Worm (Caenorhabditis elegans) whole organism, young adult: ENCODE measurements around the gene C03E10.3.

Experiments used
- B0019.2 ChIP-seq: fragments of 200-800 bp; sonication (Bioruptor generic); conservative IDR thresholded peaks from 2 replicates; pipeline ENCODE4 v1.3.6; 2022; ENCODE audit warnings: missing genetic modification reagents, missing genetic modification characterization, missing compliant biosample characterization
- B0035.1 ChIP-seq: sonication (generic microtip); optimal IDR thresholded peaks from 2 replicates; lab custom pipeline; 2016; ENCODE audit warnings: missing genetic modification characterization, mild to moderate bottlenecking, missing compliant biosample characterization, missing genotype, missing genetic modification reagents
- C17E4.6 ChIP-seq: fragments of 200-800 bp; sonication (Bioruptor generic); IDR thresholded peaks from 2 replicates; pipeline ENCODE4 v1.3.6; 2022; ENCODE audit warnings: missing genetic modification reagents, missing genetic modification characterization, missing compliant biosample characterization
- F10E7.11 ChIP-seq: sonication (generic microtip); optimal IDR thresholded peaks from 2 replicates; lab custom pipeline; 2017; ENCODE audit warnings: mild to moderate bottlenecking, missing genetic modification characterization, moderate library complexity, missing compliant biosample characterization
- F37B4.10 ChIP-seq: fragments of 200-800 bp; sonication (Bioruptor generic); IDR thresholded peaks from 2 replicates; pipeline ENCODE4 v1.3.6; 2022; ENCODE audit warnings: missing genetic modification characterization, missing compliant biosample characterization
- F49E8.2 ChIP-seq: sonication (generic microtip); optimal IDR thresholded peaks from 3 replicates; lab custom pipeline; 2017; ENCODE audit warnings: missing genetic modification characterization, mild to moderate bottlenecking, missing compliant biosample characterization, antibody characterized with exemption, moderate library complexity; ENCODE audit not compliant: insufficient read depth
- K11D2.4 ChIP-seq: fragments of 200-800 bp; sonication (Bioruptor generic); IDR thresholded peaks from 2 replicates; pipeline ENCODE4 v1.3.6; 2022; ENCODE audit warnings: missing genetic modification reagents, missing genetic modification characterization, missing compliant biosample characterization
- T26A5.8 ChIP-seq: sonication (generic microtip); optimal IDR thresholded peaks from 2 replicates; lab custom pipeline; 2016; ENCODE audit warnings: missing genetic modification characterization, missing compliant biosample characterization
- Y53F4B.3 ChIP-seq: fragments of 200-800 bp; sonication (Bioruptor generic); IDR thresholded peaks from 2 replicates; pipeline ENCODE4 v1.3.6; 2022; ENCODE audit warnings: missing genetic modification reagents, missing genetic modification characterization, missing compliant biosample characterization
- Y95B8A.8 ChIP-seq: fragments of 200-800 bp; sonication (Bioruptor generic); IDR thresholded peaks from 2 replicates; pipeline ENCODE4 v1.3.6; 2022; ENCODE audit warnings: missing genetic modification reagents, missing genetic modification characterization, missing compliant biosample characterization
- akir-1 ChIP-seq: fragments of 200-800 bp; sonication (Bioruptor generic); optimal IDR thresholded peaks from 2 replicates; lab custom pipeline; 2018; ENCODE audit warnings: mild to moderate bottlenecking, missing genetic modification characterization, moderate library complexity, missing compliant biosample characterization
- aptf-2 ChIP-seq: fragments of 200-800 bp; sonication (Bioruptor generic); conservative IDR thresholded peaks from 2 replicates; pipeline ENCODE4 v1.3.6; 2022; ENCODE audit warnings: missing genetic modification reagents, missing genetic modification characterization, missing compliant biosample characterization
- aptf-3 ChIP-seq: fragments of 200-800 bp; sonication (Bioruptor generic); IDR thresholded peaks from 2 replicates; pipeline ENCODE4 v1.3.6; 2022; ENCODE audit warnings: missing genetic modification characterization, missing compliant biosample characterization
- attf-5 ChIP-seq: fragments of 200-800 bp; sonication (Bioruptor generic); optimal IDR thresholded peaks from 2 replicates; lab custom pipeline; 2018; ENCODE audit warnings: mild to moderate bottlenecking, missing genetic modification characterization, missing compliant biosample characterization
- bed-1 ChIP-seq: fragments of 200-800 bp; sonication (Bioruptor generic); IDR thresholded peaks from 2 replicates; pipeline ENCODE4 v1.3.6; 2022; ENCODE audit warnings: missing genetic modification reagents, missing genetic modification characterization, missing compliant biosample characterization
- fkh-3 ChIP-seq: sonication (generic microtip); optimal IDR thresholded peaks from 2 replicates; lab custom pipeline; 2016; ENCODE audit warnings: mild to moderate bottlenecking, missing genetic modification characterization, missing compliant biosample characterization
- him-1 ChIP-seq: sonication (generic microtip); optimal IDR thresholded peaks from 2 replicates; lab custom pipeline; 2016; ENCODE audit warnings: missing genotype, missing genetic modification reagents, missing genetic modification characterization, missing compliant biosample characterization
- hmg-1.2 ChIP-seq: fragments of 200-800 bp; sonication (Bioruptor generic); IDR thresholded peaks from 2 replicates; pipeline ENCODE4 v1.3.6; 2022; ENCODE audit warnings: missing genetic modification reagents, missing genetic modification characterization, missing compliant biosample characterization
- lin-35 ChIP-seq, 3 experiments: fragments of 150-350 bp in 2 of 3; sonication (generic microtip) in 1 of 3; optimal IDR thresholded peaks; 2 replicates each; lab custom pipeline; 2014 to 2018; ENCODE audit warnings: missing biosample characterization in 3 of 3, missing genetic modification characterization in 3 of 3, missing genetic modification reagents in 3 of 3
- lir-1 ChIP-seq: fragments of 200-800 bp; sonication (Bioruptor generic); conservative IDR thresholded peaks from 2 replicates; pipeline ENCODE4 v1.3.6; 2022; ENCODE audit warnings: missing genetic modification reagents, missing genetic modification characterization, missing compliant biosample characterization
- lsl-1 ChIP-seq: fragments of 200-800 bp; sonication (Bioruptor generic); optimal IDR thresholded peaks from 2 replicates; lab custom pipeline; 2018; ENCODE audit warnings: mild to moderate bottlenecking, missing genetic modification characterization, moderate library complexity, missing compliant biosample characterization
- madf-3 ChIP-seq: fragments of 200-800 bp; sonication (Bioruptor generic); IDR thresholded peaks from 2 replicates; pipeline ENCODE4 v1.3.6; 2022; ENCODE audit warnings: missing genetic modification reagents, missing genetic modification characterization, missing compliant biosample characterization
- mcd-1 ChIP-seq: fragments of 200-800 bp; sonication (Bioruptor generic); IDR thresholded peaks from 2 replicates; pipeline ENCODE4 v1.3.6; 2022; ENCODE audit warnings: missing genetic modification reagents, missing genetic modification characterization, missing compliant biosample characterization
- mel-28 ChIP-seq: sonication (generic microtip); optimal IDR thresholded peaks from 2 replicates; lab custom pipeline; 2016; ENCODE audit warnings: borderline replicate concordance, mild to moderate bottlenecking, missing genetic modification characterization, missing compliant biosample characterization
- nhr-179 ChIP-seq: sonication (generic microtip); optimal IDR thresholded peaks from 2 replicates; lab custom pipeline; 2016; ENCODE audit warnings: mild to moderate bottlenecking, missing genetic modification characterization, missing compliant biosample characterization
- nhr-80 ChIP-seq: sonication (generic microtip); optimal IDR thresholded peaks from 2 replicates; lab custom pipeline; 2016; ENCODE audit warnings: missing genetic modification characterization, missing compliant biosample characterization
- rec-8 ChIP-seq, 2 experiments: sonication (generic microtip); optimal IDR thresholded peaks; 2 replicates each; lab custom pipeline; 2016; ENCODE audit warnings: mild to moderate bottlenecking in 2 of 2, missing genetic modification characterization in 2 of 2, missing genetic modification reagents in 2 of 2, missing genotype in 2 of 2, missing biosample characterization in 1 of 2, missing compliant biosample characterization in 1 of 2, moderate library complexity in 1 of 2
- snpc-1.1 ChIP-seq: sonication (generic microtip); optimal IDR thresholded peaks from 2 replicates; lab custom pipeline; 2017; ENCODE audit warnings: missing genetic modification characterization, mild to moderate bottlenecking, missing compliant biosample characterization, antibody characterized with exemption, moderate library complexity, missing genotype, missing genetic modification reagents; ENCODE audit not compliant: insufficient read depth
- snpc-4 ChIP-seq, 5 experiments: fragments of 150-350 bp in 1 of 5; sonication (generic microtip) in 4 of 5; optimal IDR thresholded peaks; 2 replicates each; lab custom pipeline; 2014 to 2018; ENCODE audit warnings: missing genetic modification characterization in 5 of 5, missing biosample characterization in 3 of 5, antibody characterized with exemption in 2 of 5, mild to moderate bottlenecking in 2 of 5, missing compliant biosample characterization in 2 of 5, missing genotype in 2 of 5, moderate library complexity in 2 of 5, missing genetic modification reagents in 1 of 5
- sptf-2 ChIP-seq: fragments of 200-800 bp; sonication (Bioruptor generic); optimal IDR thresholded peaks from 2 replicates; lab custom pipeline; 2018; ENCODE audit warnings: mild to moderate bottlenecking, missing genetic modification characterization, missing compliant biosample characterization
- tbx-9 ChIP-seq: sonication (generic microtip); optimal IDR thresholded peaks from 2 replicates; lab custom pipeline; 2016; ENCODE audit warnings: borderline replicate concordance, missing genetic modification characterization, inconsistent platforms, missing compliant biosample characterization
- tlf-1 ChIP-seq: fragments of 200-800 bp; sonication (Bioruptor generic); optimal IDR thresholded peaks from 2 replicates; lab custom pipeline; 2018; ENCODE audit warnings: mild to moderate bottlenecking, missing genetic modification characterization, missing compliant biosample characterization
- xnd-1 ChIP-seq: sonication (generic microtip); optimal IDR thresholded peaks from 2 replicates; lab custom pipeline; 2016; ENCODE audit warnings: missing genotype, missing genetic modification reagents, missing genetic modification characterization, missing compliant biosample characterization
- ztf-3 ChIP-seq: fragments of 200-800 bp; sonication (Bioruptor generic); optimal IDR thresholded peaks from 2 replicates; lab custom pipeline; 2018; ENCODE audit warnings: mild to moderate bottlenecking, missing genetic modification characterization, missing compliant biosample characterization

C03E10.3 gene

ce11 chrV:11265482-11265881 lies 20.7 kb upstream of the C03E10.3 start, which contains the start of gene cln-3.1:
cln-3.1 (minus strand) TSS chrV:11265652.
- TF ChIP-seq lir-1 (GFP tag; lab: Robert Waterston, UW), result no peak
- no peak for TF ChIP-seq lsl-1
- TF ChIP-seq xnd-1 (tag; lab: Kevin White, UChicago), result no peak
- TF ChIP-seq nhr-80 (tag; lab: Kevin White, UChicago), result peak; percentile 61
- no peak for TF ChIP-seq aptf-2 (GFP tag; lab: Robert Waterston, UW)
- no peak for TF ChIP-seq attf-5 (GFP tag; lab: Kevin White, UChicago)
- TF ChIP-seq madf-3 (GFP tag; lab: Robert Waterston, UW), result no peak
- no peak for TF ChIP-seq hmg-1.2 (GFP tag; lab: Robert Waterston, UW)
- TF ChIP-seq, all 124 proteins: peak for 1

- TF ChIP-seq bed-1 (no peak), fkh-3 (tag; lab: Kevin White, UChicago) (no peak), him-1 (no peak), snpc-1.1 (tag; lab: Kevin White, UChicago) (no peak), rec-8 (tag; optimal IDR thresholded peaks at IDR 0.05; lab: Kevin White, UChicago) (no peak), K11D2.4 (GFP tag; lab: Robert Waterston, UW) (no peak), mcd-1 (GFP tag; lab: Robert Waterston, UW) (no peak), F10E7.11 (tag; lab: Kevin White, UChicago) (no peak), T26A5.8 (tag; lab: Kevin White, UChicago) (no peak), nhr-179 (no peak), C17E4.6 (no peak), ztf-3 (GFP tag; lab: Kevin White, UChicago) (no peak)
These were observed 19.5 kb upstream of the C03E10.3 start, which contains the start of gene str-116 for ce11 chrV:11266681-11267080. str-116 (plus strand) TSS chrV:11266981.

- no peak for TF ChIP-seq lsl-1
- no peak for TF ChIP-seq F49E8.2
- TF ChIP-seq F37B4.10 (GFP tag; lab: Robert Waterston, UW), result no peak
These were observed 17.4 kb upstream of the C03E10.3 start, which contains the start of gene str-115 for ce11 chrV:11268791-11269190. str-115 (plus strand) TSS chrV:11269091.

- TF ChIP-seq lin-35 (GFP tag; optimal IDR thresholded peaks at IDR 0.05; lab: Kevin White, UChicago), result no peak
- TF ChIP-seq Y53F4B.3 (GFP tag; lab: Robert Waterston, UW), result no peak
- no peak for TF ChIP-seq aptf-3 (GFP tag; lab: Robert Waterston, UW)
- no peak for TF ChIP-seq B0019.2 (GFP tag; lab: Robert Waterston, UW)
- no peak for TF ChIP-seq mel-28 (tag; lab: Kevin White, UChicago)
- no peak for TF ChIP-seq B0035.1 (tag; lab: Kevin White, UChicago)
These were observed 15.2 kb upstream of the C03E10.3 start, which contains the start of gene clec-222 for ce11 chrV:11271051-11271450. clec-222 (plus strand) TSS chrV:11271351.

- TF ChIP-seq C17E4.6 (no peak), snpc-1.1 (tag; lab: Kevin White, UChicago) (no peak), sptf-2 (GFP tag; lab: Kevin White, UChicago) (no peak), akir-1 (GFP tag; lab: Kevin White, UChicago) (no peak), Y95B8A.8 (GFP tag; lab: Robert Waterston, UW) (no peak), F49E8.2 (no peak), tbx-9 (tag; lab: Kevin White, UChicago) (no peak), tlf-1 (no peak), snpc-4 (GFP tag; optimal IDR thresholded peaks at IDR 0.05; lab: Kevin White, UChicago) (no peak), snpc-4 (tag; optimal IDR thresholded peaks at IDR 0.05; lab: Kevin White, UChicago) (no peak)
- TF ChIP-seq, all 124 proteins: peak for 0
These were observed 13.4 kb upstream of the C03E10.3 start, which contains the start of gene clec-223 for ce11 chrV:11272848-11273247. clec-223 (plus strand) TSS chrV:11273148.
